Worm (Caenorhabditis elegans) whole organism, late embryonic: ENCODE results near the gene rpl-23.

ENCODE experiments used
- C08G9.2 ChIP-seq: sonication (generic microtip); optimal IDR thresholded peaks from 2 replicates; lab custom pipeline; 2016; ENCODE audit warnings: mild to moderate bottlenecking, missing genetic modification characterization, moderate library complexity, missing compliant biosample characterization
- C38D4.7 ChIP-seq: fragments of 200-800 bp; sonication (Bioruptor generic); optimal IDR thresholded peaks from 2 replicates; lab custom pipeline; 2018; ENCODE audit warnings: mild to moderate bottlenecking, missing genetic modification characterization, moderate library complexity, missing compliant biosample characterization
- F13H6.1 ChIP-seq: sonication (generic microtip); optimal IDR thresholded peaks from 2 replicates; lab custom pipeline; 2016; ENCODE audit warnings: missing genetic modification characterization, missing compliant biosample characterization
- K09A11.1 ChIP-seq: sonication (generic microtip); optimal IDR thresholded peaks from 2 replicates; lab custom pipeline; 2017; ENCODE audit warnings: antibody characterized with exemption, mild to moderate bottlenecking, missing genetic modification characterization, missing compliant biosample characterization; ENCODE audit not compliant: insufficient read depth
- ceh-18 ChIP-seq: sonication (generic microtip); optimal IDR thresholded peaks from 2 replicates; lab custom pipeline; 2016; ENCODE audit warnings: missing genetic modification characterization, missing compliant biosample characterization
- ceh-19 ChIP-seq: fragments of 200-800 bp; sonication (Bioruptor generic); optimal IDR thresholded peaks from 2 replicates; lab custom pipeline; 2018; ENCODE audit warnings: mild to moderate bottlenecking, missing genetic modification characterization, missing compliant biosample characterization
- ceh-22 ChIP-seq: sonication (generic microtip); optimal IDR thresholded peaks from 2 replicates; lab custom pipeline; 2017; ENCODE audit warnings: missing biosample characterization, missing genetic modification characterization
- ceh-24 ChIP-seq: sonication (generic microtip); optimal IDR thresholded peaks from 2 replicates; lab custom pipeline; 2016; ENCODE audit warnings: mild to moderate bottlenecking, missing genetic modification characterization, missing compliant biosample characterization
- ceh-30 ChIP-seq: fragments of 150-350 bp; optimal IDR thresholded peaks from 2 replicates; lab custom pipeline; 2014; ENCODE audit warnings: missing biosample characterization, missing genetic modification characterization
- ceh-31 ChIP-seq: sonication (generic microtip); optimal IDR thresholded peaks from 2 replicates; lab custom pipeline; 2016; ENCODE audit warnings: missing genetic modification characterization, missing compliant biosample characterization
- ceh-34 ChIP-seq: sonication (generic microtip); optimal IDR thresholded peaks from 2 replicates; lab custom pipeline; 2016; ENCODE audit warnings: mild to moderate bottlenecking, missing genetic modification characterization, missing compliant biosample characterization
- ceh-6 ChIP-seq: fragments of 200-800 bp; sonication (Bioruptor generic); optimal IDR thresholded peaks from 2 replicates; lab custom pipeline; 2018; ENCODE audit warnings: mild to moderate bottlenecking, missing genetic modification characterization, missing compliant biosample characterization
- ceh-9 ChIP-seq: sonication (generic microtip); optimal IDR thresholded peaks from 2 replicates; lab custom pipeline; 2016; ENCODE audit warnings: mild to moderate bottlenecking, missing genetic modification characterization, inconsistent platforms, missing compliant biosample characterization
- che-1 ChIP-seq: sonication (generic microtip); optimal IDR thresholded peaks from 2 replicates; lab custom pipeline; 2016; ENCODE audit warnings: mild to moderate bottlenecking, missing genetic modification characterization, missing compliant biosample characterization
- dve-1 ChIP-seq: sonication (generic microtip); optimal IDR thresholded peaks from 2 replicates; lab custom pipeline; 2017; ENCODE audit warnings: antibody characterized with exemption, mild to moderate bottlenecking, missing genetic modification characterization, missing compliant biosample characterization
- elt-2 ChIP-seq: sonication (generic microtip); optimal IDR thresholded peaks from 2 replicates; lab custom pipeline; 2016; ENCODE audit warnings: missing genetic modification reagents, missing genetic modification characterization, missing compliant biosample characterization
- elt-4 ChIP-seq: sonication (generic microtip); optimal IDR thresholded peaks from 2 replicates; lab custom pipeline; 2016; ENCODE audit warnings: missing genetic modification characterization, missing compliant biosample characterization
- eyg-1 ChIP-seq: sonication (generic microtip); optimal IDR thresholded peaks from 2 replicates; lab custom pipeline; 2016; ENCODE audit warnings: missing genotype, missing genetic modification characterization, missing compliant biosample characterization
- fkh-10 ChIP-seq: fragments of 150-350 bp; optimal IDR thresholded peaks from 2 replicates; lab custom pipeline; 2014; ENCODE audit warnings: missing biosample characterization, missing genetic modification reagents, missing genetic modification characterization
- fkh-6 ChIP-seq: sonication (generic microtip); optimal IDR thresholded peaks from 2 replicates; lab custom pipeline; 2016; ENCODE audit warnings: missing genetic modification characterization, missing compliant biosample characterization
- hlh-15 ChIP-seq: sonication (generic microtip); optimal IDR thresholded peaks from 2 replicates; lab custom pipeline; 2016; ENCODE audit warnings: missing genetic modification characterization, missing compliant biosample characterization
- lin-11 ChIP-seq: fragments of 200-800 bp; sonication (Bioruptor generic); optimal IDR thresholded peaks from 2 replicates; lab custom pipeline; 2018; ENCODE audit warnings: mild to moderate bottlenecking, missing genetic modification characterization, missing compliant biosample characterization
- mec-3 ChIP-seq: sonication (generic microtip); optimal IDR thresholded peaks from 2 replicates; lab custom pipeline; 2016; ENCODE audit warnings: borderline replicate concordance, missing genetic modification characterization, missing compliant biosample characterization
- nfya-1 ChIP-seq: sonication (generic microtip); optimal IDR thresholded peaks from 2 replicates; lab custom pipeline; 2017; ENCODE audit warnings: missing genetic modification characterization, mild to moderate bottlenecking, missing compliant biosample characterization, antibody characterized with exemption, moderate library complexity
- nhr-232 ChIP-seq: sonication (generic microtip); optimal IDR thresholded peaks from 2 replicates; lab custom pipeline; 2016; ENCODE audit warnings: missing genetic modification characterization, missing compliant biosample characterization
- odd-2 ChIP-seq: sonication (generic microtip); optimal IDR thresholded peaks from 2 replicates; lab custom pipeline; 2017; ENCODE audit warnings: antibody characterized with exemption, mild to moderate bottlenecking, missing genetic modification characterization, missing compliant biosample characterization
- pat-9 ChIP-seq: fragments of 200-800 bp; sonication (Bioruptor generic); optimal IDR thresholded peaks from 2 replicates; lab custom pipeline; 2018; ENCODE audit warnings: mild to moderate bottlenecking, missing genetic modification characterization, moderate library complexity, missing compliant biosample characterization
- pqm-1 ChIP-seq: sonication (generic microtip); optimal IDR thresholded peaks from 2 replicates; lab custom pipeline; 2016; ENCODE audit warnings: missing genetic modification characterization, missing compliant biosample characterization
- pros-1 ChIP-seq: fragments of 150-350 bp; optimal IDR thresholded peaks from 2 replicates; lab custom pipeline; 2014; ENCODE audit warnings: missing biosample characterization, missing genetic modification reagents, missing genetic modification characterization
- ref-2 ChIP-seq: sonication (generic microtip); optimal IDR thresholded peaks from 2 replicates; lab custom pipeline; 2016; ENCODE audit warnings: missing genetic modification characterization, missing compliant biosample characterization
- sdc-2 ChIP-seq: sonication (generic microtip); optimal IDR thresholded peaks from 2 replicates; lab custom pipeline; 2016; ENCODE audit warnings: missing genotype, missing genetic modification characterization, missing compliant biosample characterization
- sox-2 ChIP-seq: fragments of 200-800 bp; sonication (Bioruptor generic); IDR thresholded peaks from 2 replicates; pipeline ENCODE4 v1.3.6; 2022; ENCODE audit warnings: missing genetic modification reagents, missing genetic modification characterization, missing compliant biosample characterization
- sox-4 ChIP-seq: sonication (generic microtip); optimal IDR thresholded peaks from 2 replicates; lab custom pipeline; 2017; ENCODE audit warnings: mild to moderate bottlenecking, missing genetic modification characterization, inconsistent platforms, missing compliant biosample characterization
- tbx-2 ChIP-seq: sonication (generic microtip); optimal IDR thresholded peaks from 2 replicates; lab custom pipeline; 2016; ENCODE audit warnings: missing genetic modification characterization, missing compliant biosample characterization
- tbx-7 ChIP-seq: sonication (generic microtip); optimal IDR thresholded peaks from 2 replicates; lab custom pipeline; 2016; ENCODE audit warnings: missing genotype, missing genetic modification characterization, missing compliant biosample characterization
- ttx-3 ChIP-seq: sonication (generic microtip); optimal IDR thresholded peaks from 2 replicates; lab custom pipeline; 2016; ENCODE audit warnings: missing genetic modification reagents, missing genetic modification characterization, missing compliant biosample characterization
- unc-86 ChIP-seq: sonication (generic microtip); optimal IDR thresholded peaks from 2 replicates; lab custom pipeline; 2016; ENCODE audit warnings: missing genetic modification characterization, missing compliant biosample characterization
- zip-5 ChIP-seq: sonication (generic microtip); optimal IDR thresholded peaks from 2 replicates; lab custom pipeline; 2016; ENCODE audit warnings: missing genetic modification characterization, missing compliant biosample characterization
- ztf-16 ChIP-seq: sonication (generic microtip); optimal IDR thresholded peaks from 2 replicates; lab custom pipeline; 2017; ENCODE audit warnings: missing genetic modification characterization, missing compliant biosample characterization

The rpl-23 gene

ce11 chrIII:5709224-5709623 lies 3.3 kb upstream of the rpl-23 start, which contains the start of gene hpo-28:
Gene hpo-28, minus strand, starts transcription at chrIII:5709324.
- TF ChIP-seq ceh-22 (no peak), pqm-1 (no peak), C38D4.7 (GFP tag; lab: Kevin White, UChicago) (no peak), tbx-7 (tag; lab: Kevin White, UChicago) (no peak), C08G9.2 (tag; lab: Kevin White, UChicago) (no peak), ceh-34 (tag; lab: Kevin White, UChicago) (no peak), hlh-15 (tag; lab: Kevin White, UChicago) (no peak), pros-1 (tag; lab: Kevin White, UChicago) (no peak)

ce11 chrIII:5708024-5708423 lies 2.1 kb upstream of the rpl-23 start:
- TF ChIP-seq ceh-34 (tag; lab: Kevin White, UChicago), result peak; percentile 8
- TF ChIP-seq K09A11.1 (tag; lab: Kevin White, UChicago), result no peak
- TF ChIP-seq ceh-19 (GFP tag; lab: Kevin White, UChicago), result peak; percentile 29
- TF ChIP-seq ceh-9, result no peak
- TF ChIP-seq, all 69 proteins: peak for 2

- TF ChIP-seq fkh-10 (GFP tag; lab: Kevin White, UChicago) (no peak), F13H6.1 (no peak), ztf-16 (tag; lab: Kevin White, UChicago) (no peak), lin-11 (tag; lab: Kevin White, UChicago) (no peak), ceh-24 (tag; lab: Kevin White, UChicago) (no peak), unc-86 (no peak), elt-4 (tag; lab: Kevin White, UChicago) (no peak), che-1 (tag; lab: Kevin White, UChicago) (no peak), tbx-7 (tag; lab: Kevin White, UChicago) (no peak), nfya-1 (tag; lab: Kevin White, UChicago) (no peak)
These were observed 1.6 kb upstream of the rpl-23 start for ce11 chrIII:5707546-5707945.

ce11 chrIII:5705228-5705888 lies 569 bp downstream of the rpl-23 start, which contains the start of gene swp-1:
Gene swp-1, minus strand, starts transcription at chrIII:5705525.
- TF ChIP-seq sox-4 (no peak), nhr-232 (no peak), pqm-1 (no peak), lin-11 (tag; lab: Kevin White, UChicago) (no peak), sox-2 (GFP tag; lab: Robert Waterston, UW) (no peak), mec-3 (no peak), che-1 (tag; lab: Kevin White, UChicago) (no peak), ceh-31 (tag; lab: Kevin White, UChicago) (no peak), ttx-3 (tag; lab: Kevin White, UChicago) (no peak), F13H6.1 (no peak), ceh-18 (tag; lab: Kevin White, UChicago) (no peak), ceh-9 (no peak), ceh-19 (GFP tag; lab: Kevin White, UChicago) (no peak), fkh-6 (tag; lab: Kevin White, UChicago) (no peak), pros-1 (tag; lab: Kevin White, UChicago) (no peak), ceh-6 (GFP tag; lab: Kevin White, UChicago) (no peak), pat-9 (tag; lab: Kevin White, UChicago) (no peak), sdc-2 (tag; lab: Kevin White, UChicago) (no peak), dve-1 (no peak)
- TF ChIP-seq, all 69 proteins: peak for 0

ce11 chrIII:5701491-5701890 lies 4.4 kb downstream of the rpl-23 start:
- TF ChIP-seq pat-9 (tag; lab: Kevin White, UChicago) (no peak), tbx-7 (tag; lab: Kevin White, UChicago) (no peak), sox-4 (no peak), ceh-30 (tag; lab: Kevin White, UChicago) (no peak), eyg-1 (tag; lab: Kevin White, UChicago) (no peak), lin-11 (tag; lab: Kevin White, UChicago) (no peak), unc-86 (no peak), elt-2 (tag; lab: Kevin White, UChicago) (no peak), fkh-6 (tag; lab: Kevin White, UChicago) (no peak), ceh-31 (tag; lab: Kevin White, UChicago) (no peak), tbx-2 (tag; lab: Kevin White, UChicago) (no peak), nhr-232 (no peak), odd-2 (tag; lab: Kevin White, UChicago) (no peak), zip-5 (tag; lab: Kevin White, UChicago) (no peak), ttx-3 (tag; lab: Kevin White, UChicago) (no peak), ceh-19 (GFP tag; lab: Kevin White, UChicago) (no peak), fkh-10 (GFP tag; lab: Kevin White, UChicago) (no peak), C08G9.2 (tag; lab: Kevin White, UChicago) (no peak), ref-2 (no peak)
